Fruit fly (Drosophila melanogaster) S2 (cell line): ENCODE results near the gene nSyb.

Experiments used
- CG8478 ChIP-seq: fragments of >200 bp; optimal IDR thresholded peaks from 2 replicates; lab custom pipeline; 2018
- CTCF ChIP-seq, 2 experiments: fragments of >200 bp; optimal IDR thresholded peaks; 2 replicates each; lab custom pipeline; 2018

nSyb gene

DNA sequence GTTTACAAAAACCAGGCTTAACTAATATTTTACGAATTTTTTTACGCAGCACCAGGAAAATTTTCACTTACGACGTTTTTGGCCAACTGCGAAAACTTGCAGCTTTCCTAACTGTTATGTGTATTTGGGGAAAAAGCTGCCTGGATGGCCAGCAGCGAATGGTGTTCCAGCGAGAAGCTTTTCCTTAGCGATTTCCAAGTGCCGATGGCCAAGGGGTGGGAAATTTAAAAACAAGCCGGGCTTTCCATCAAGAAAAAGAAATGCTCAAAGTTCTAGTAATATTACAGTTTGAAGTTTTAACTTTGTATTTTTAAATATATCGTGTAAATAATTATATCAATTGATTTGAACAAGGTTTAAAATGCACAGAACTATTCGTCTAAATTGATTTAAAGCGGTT, at the start of gene nSyb:
nSyb (minus strand) TSS at position 101 of the 400 bp plus-strand sequence.
- TF ChIP-seq CTCF (optimal IDR thresholded peaks at IDR 0.05; lab: Kevin White, UChicago) (no peak), CG8478 (lab: Kevin White, UChicago) (no peak)

DNA sequence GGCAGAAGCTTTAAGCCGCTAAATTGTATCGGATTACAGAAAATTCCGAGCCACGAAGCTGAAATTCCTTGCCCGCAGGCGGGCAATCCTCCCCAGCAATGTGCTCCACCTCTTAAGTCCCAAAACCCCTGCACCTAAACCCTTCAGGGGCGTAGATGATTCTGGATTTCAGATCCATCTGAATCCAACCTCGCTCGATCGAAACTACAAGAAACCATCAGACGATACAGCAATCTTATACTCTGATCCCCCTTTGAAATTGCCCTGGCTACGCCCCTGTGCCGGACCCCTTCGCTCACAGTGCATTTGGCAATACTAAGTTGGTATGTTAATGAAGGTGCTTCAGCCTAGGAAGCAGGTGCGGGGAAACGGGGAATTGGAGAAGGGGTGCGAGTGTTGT, 45.5 kb upstream of the nSyb start:
- no peak for TF ChIP-seq CG8478 (lab: Kevin White, UChicago)
- TF ChIP-seq CTCF (optimal IDR thresholded peaks at IDR 0.05; lab: Kevin White, UChicago): no peak

DNA sequence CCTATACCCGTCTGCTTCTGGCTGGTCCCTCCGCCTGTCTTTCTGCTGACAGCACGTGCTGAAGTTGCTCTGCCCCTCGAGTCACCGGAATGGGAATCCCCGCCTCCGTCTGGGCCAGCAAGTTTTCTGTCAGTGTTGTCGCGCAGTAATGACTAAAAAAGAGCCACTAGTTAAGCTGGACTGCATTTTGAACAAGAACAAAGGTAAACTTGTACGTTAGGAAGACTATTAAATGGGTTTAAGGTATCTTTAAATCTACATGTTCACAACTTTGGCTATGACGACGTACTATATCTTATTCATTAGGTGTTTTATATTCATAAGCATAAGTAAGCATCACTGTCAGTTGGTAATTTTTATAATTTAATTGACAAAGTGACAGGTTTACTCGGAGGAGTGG, 41.8 kb upstream of the nSyb start:
- TF ChIP-seq CG8478 (lab: Kevin White, UChicago): no peak
- no peak for TF ChIP-seq CTCF (optimal IDR thresholded peaks at IDR 0.05; lab: Kevin White, UChicago)

DNA sequence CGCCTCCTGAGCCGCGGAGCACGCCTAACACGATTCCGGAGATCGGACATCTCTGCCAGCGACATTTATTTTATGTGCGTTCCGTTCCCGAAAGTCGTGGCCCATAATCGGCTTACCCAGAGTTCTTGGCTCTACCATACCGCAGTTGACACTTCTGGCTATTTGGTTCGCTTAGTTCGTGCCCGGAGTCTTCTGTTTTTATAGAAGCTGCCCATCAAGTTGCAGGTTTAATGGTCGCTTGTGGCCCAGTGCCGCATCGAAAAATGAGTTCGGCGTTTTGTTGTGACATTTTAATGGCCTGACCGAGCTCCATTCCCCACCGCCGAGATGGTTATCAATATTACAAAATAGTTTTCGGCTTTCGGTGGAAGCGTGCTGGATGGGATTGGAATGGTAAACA, 38.7 kb upstream of the nSyb start:
- no peak for TF ChIP-seq CG8478 (lab: Kevin White, UChicago)
- TF ChIP-seq CTCF (optimal IDR thresholded peaks at IDR 0.05; lab: Kevin White, UChicago): no peak

DNA sequence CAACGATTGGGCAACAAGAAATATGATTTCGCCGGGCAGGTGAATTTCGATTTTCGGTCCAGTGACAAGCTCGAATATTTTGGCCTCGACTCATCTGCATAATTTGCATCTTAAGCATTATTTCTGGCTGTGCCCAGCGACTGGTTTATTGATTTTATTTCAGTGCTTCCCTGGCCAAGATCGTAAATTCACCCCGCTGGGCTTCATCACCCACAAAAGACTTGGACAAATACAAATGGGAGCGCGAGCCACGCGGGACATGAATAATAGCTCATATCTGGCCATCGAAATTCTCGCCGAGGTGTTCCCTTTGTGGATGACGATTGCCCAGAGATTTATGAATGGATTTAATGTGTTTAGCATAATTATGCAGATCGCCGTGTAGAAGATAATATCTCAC, 37.7 kb upstream of the nSyb start:
- no peak for TF ChIP-seq CTCF (optimal IDR thresholded peaks at IDR 0.05; lab: Kevin White, UChicago)
- TF ChIP-seq CG8478 (lab: Kevin White, UChicago): no peak

DNA sequence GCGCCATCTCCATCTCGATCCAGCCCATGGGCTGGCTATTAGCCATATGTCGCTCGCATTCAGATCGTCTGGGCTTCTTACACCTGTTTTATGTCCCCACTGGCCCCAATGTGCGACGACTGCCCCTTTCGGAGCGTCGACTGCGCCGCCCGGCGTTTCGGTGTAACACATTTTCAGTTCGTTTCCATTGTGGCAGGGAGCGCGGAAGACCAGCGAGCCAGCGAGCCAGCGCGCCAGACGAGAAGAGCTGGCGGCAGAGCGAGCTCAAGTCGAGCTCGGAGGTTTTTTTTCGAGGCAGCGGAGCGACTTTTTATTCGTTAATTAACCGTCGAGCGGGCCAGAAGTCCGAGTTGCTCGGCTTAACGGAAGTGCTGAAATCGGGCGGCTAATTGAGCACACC, 36.8 kb upstream of the nSyb start, which contains the start of gene CG7991:
CG7991 (plus strand) TSS at position 329 of the 400 bp plus-strand sequence.
- TF ChIP-seq CTCF (optimal IDR thresholded peaks at IDR 0.05; lab: Kevin White, UChicago): no peak
- TF ChIP-seq CG8478 (lab: Kevin White, UChicago): no peak

DNA sequence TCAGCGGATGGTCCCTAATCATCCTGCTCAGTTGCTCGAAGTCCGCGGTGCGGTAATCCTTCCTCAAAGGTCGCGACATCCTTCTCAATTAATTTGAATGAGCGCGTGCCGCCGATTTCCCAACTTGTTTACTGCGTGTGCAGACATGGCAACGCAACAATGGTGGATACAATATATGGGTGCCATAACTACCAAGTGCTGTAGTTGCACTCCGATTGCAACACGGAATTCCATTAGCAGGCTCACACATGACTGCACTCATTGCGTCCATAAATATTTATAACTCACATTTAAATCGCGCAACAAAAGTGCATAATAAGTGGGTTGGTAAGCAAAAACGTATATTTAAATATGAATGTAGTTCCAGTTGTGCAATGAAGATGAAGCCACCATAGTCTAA, 35.1 kb upstream of the nSyb start, which contains the start of gene CG13930:
CG13930 (minus strand) TSS at position 101 of the 400 bp plus-strand sequence.
- TF ChIP-seq CTCF (optimal IDR thresholded peaks at IDR 0.05; lab: Kevin White, UChicago): no peak
- no peak for TF ChIP-seq CG8478 (lab: Kevin White, UChicago)

DNA sequence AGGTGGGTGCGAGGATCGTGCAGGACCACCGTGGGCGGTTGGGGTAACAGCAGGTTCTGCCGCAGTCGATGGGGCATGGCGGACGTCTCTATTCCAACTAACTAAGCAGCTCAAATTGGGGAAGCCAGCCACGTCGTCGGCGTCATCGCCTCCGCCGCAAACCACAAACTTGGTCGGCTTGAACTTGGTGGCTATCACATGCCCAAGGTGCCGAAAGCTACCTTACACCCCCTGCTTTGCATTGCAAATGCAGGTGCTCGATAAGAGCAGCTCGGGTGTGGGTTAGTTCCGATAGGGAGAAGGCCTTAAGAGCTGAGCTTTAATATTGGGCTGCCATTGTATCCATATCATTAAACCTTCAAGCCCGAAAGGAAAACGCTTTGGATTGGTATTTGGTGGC, 32.5 kb upstream of the nSyb start, which contains the start of gene RabX5:
RabX5 (minus strand) TSS at position 101 of the 400 bp plus-strand sequence.
- no peak for TF ChIP-seq CTCF (optimal IDR thresholded peaks at IDR 0.05; lab: Kevin White, UChicago)
- no peak for TF ChIP-seq CG8478 (lab: Kevin White, UChicago)

DNA sequence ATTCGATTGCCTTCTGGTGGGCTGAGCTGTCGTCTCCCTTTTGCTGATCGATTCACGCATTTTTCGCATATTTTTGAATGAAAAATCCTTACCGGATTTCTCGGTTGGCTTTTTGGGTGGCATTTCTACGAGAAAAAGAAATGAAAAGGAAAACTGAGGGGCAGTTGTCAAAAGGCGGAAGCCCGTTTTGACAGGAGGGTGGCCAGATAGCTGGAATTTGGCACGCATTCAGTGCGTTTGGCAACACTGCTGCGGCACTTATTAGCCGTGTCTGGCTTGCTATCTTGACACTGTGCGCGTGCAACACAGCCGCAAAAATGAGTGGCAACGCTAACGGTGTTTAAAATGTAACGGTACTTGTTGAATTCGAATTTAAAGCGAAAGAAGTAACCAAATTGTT, 31.0 kb upstream of the nSyb start, which contains the start of gene RpL23A:
RpL23A (minus strand) TSS at position 151 of the 400 bp plus-strand sequence.
- TF ChIP-seq CTCF (optimal IDR thresholded peaks at IDR 0.05; lab: Kevin White, UChicago) (peak; percentile 72 to 74), CG8478 (lab: Kevin White, UChicago) (no peak)

DNA sequence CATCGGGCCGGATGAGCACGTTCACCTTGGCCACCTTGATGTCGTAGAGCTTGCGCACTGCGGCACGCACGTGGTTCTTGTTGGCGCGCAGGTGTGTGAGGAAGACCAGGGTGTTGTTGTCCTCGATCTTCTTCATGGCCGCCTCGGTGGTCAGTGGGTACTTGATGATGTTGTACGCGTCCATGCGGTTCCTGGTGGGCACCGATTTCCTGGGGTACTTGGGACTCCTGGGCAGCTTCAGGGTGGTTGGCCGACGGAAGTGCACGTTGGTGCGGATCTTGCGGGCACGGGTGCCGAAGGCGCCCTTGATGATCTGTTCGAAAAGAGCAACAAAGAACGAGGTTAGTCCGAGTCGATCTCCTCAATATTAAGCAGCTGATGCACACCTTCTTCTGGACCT, 29.9 kb upstream of the nSyb start:
- TF ChIP-seq CTCF (optimal IDR thresholded peaks at IDR 0.05; lab: Kevin White, UChicago): no peak
- no peak for TF ChIP-seq CG8478 (lab: Kevin White, UChicago)

DNA sequence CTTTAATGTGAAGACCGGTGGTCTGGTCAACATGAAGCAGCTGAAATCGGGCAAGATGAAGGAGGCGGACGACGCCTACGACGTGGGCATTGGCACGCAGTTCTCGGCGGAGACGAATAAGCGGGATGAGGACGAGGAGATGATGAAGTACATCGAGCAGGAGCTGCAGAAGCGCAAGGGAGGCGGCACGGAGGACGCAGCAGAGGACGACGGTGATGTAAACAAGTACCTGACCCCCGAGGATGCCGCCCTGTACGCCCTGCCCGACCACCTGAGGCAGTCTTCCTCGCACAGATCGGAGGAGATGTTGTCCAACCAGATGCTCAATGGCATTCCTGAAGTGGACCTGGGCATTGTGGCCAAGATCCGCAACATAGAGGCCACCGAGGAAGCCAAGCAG, 28.0 kb upstream of the nSyb start:
- no peak for TF ChIP-seq CTCF (optimal IDR thresholded peaks at IDR 0.05; lab: Kevin White, UChicago)

DNA sequence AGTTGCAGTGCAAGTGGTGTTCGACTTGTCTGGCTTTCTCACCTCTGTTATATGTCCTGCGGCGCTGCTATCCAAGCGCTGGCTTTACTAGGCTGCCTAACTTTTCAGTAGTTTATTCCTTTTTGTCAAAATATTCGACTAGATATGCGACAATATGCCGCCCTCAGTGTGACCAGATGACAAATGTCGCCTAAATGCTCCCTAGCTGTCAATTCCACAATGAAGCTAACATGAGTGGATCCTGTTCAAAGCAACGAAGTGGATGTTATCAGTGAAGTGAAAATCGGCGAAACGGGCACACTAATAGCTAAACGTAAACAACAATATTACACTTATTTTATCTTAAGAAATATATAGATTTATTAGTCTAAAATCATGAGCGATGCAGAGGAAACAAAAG, 27.3 kb upstream of the nSyb start, which contains the start of the genes Srrm234 and CG7974:
Srrm234 (minus strand) TSS at position 189 of the 400 bp plus-strand sequence.
CG7974 (plus strand) TSS at position 263 of the 400 bp plus-strand sequence.
- no peak for TF ChIP-seq CG8478 (lab: Kevin White, UChicago)

DNA sequence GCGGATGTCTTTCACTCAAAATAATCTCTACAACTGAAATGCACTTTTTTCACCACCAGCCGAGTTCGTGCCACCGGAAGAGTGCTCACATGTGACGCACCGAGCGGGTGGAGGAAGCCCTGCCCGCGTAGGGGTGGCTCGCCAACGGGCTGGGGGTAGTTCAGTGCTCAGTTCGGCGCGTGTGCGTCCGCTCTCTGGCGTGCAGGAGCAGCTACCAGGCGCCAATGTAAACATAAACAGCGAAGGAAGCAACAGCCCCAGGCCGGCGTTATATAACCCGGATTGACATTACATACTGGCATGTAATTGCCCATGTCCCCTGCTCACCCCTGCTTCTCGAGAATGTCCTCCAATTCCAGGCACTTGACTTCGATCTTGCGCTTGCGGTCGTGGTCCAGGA, 26.7 kb upstream of the nSyb start:
- TF ChIP-seq CTCF (optimal IDR thresholded peaks at IDR 0.05; lab: Kevin White, UChicago) (no peak), CG8478 (lab: Kevin White, UChicago) (no peak)

DNA sequence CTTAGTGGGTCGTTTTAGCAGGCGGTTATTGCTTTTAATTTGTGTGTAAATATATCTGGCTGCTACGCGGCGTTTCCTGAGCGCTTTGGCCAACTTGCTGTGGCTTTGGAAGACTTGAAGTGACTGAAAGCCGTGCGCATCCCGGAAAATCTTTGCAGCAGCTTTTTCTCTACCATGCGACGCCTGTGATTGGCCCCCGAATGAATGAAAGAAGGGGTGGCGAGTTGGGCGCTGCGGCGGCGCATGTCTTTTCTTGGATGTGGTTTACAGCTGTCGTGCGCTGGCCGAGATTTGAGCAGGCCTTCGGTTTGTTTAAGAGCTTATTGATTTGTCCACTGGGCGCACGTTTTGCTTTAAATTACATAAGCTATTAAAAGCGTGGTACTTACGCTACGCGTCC, 26.0 kb upstream of the nSyb start:
- no peak for TF ChIP-seq CG8478 (lab: Kevin White, UChicago)
- no peak for TF ChIP-seq CTCF (optimal IDR thresholded peaks at IDR 0.05; lab: Kevin White, UChicago)

DNA sequence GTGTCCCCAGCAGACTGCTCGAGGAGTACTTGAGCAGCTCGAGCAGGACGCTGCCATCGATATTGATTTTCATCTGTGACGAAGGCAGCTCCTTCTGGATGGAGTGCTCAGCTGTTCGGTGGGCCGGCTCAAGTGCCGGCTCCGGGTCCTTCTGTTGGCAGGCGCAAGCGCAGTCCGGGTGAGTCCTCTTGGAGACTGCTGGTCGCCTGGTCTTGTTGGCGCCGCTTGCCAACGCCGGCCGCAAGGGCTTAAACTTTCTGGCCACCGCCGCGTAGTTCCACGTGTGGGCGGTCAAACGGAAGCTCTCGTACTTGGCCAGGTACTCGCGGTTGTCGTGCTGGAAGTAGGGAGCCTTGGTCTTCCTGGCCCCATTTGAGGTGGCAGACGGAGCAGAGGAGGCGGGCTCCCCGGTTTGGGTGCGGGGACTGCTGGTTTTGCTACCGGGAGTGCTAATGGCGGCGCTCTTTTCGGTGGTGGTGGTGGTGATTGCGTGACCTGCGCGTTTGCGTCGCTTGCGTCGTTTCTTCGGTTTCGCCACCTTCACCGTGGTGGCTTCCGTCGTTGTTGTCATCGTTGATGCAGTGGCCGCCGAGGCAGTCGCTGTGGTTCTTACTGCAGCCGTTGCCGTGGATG, 24.3 kb upstream of the nSyb start:
- TF ChIP-seq CTCF (optimal IDR thresholded peaks at IDR 0.05; lab: Kevin White, UChicago): no peak
- TF ChIP-seq CG8478 (lab: Kevin White, UChicago): no peak

DNA sequence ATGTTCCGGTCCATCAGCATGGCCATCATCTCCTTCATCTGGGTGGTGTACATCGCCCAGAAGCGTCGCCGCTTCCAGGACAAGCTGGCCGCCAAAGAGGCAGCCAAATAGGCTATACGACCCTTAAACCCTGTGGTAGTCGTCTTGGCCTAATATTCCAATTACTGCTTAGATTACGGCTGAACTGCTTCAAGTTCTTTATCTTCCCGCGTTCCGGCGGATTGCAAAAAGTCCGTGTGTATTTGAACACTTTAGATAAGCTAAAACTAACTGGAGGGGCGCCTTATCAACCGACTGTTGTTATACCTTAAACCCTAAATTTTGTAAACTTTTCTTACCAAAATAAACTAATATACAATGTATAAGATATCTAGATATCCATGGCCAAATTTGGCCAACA, 16.2 kb upstream of the nSyb start:
- TF ChIP-seq CG8478 (lab: Kevin White, UChicago) (no peak), CTCF (optimal IDR thresholded peaks at IDR 0.05; lab: Kevin White, UChicago) (no peak)
